Worm (Caenorhabditis elegans): ENCODE results near the gene snt-6.

DNA sequence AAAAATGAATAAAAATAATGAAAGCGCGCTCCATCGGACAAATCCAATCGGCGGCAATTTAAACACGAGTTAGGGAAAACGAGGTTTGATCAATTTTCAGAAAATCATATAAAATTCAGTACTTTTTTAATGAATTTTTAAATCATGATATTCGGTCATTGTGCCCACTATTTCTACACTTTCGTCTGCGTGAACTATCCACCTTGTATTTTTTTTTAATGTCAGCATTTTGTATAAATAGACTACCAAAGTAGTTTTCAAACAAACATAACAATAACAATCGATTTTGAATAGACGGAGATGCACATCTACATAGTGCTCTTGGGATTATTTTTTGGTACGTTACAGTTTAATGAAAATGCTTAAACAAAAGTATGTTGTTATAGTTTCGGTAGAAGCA, 38.1 kb upstream of the snt-6 start, which contains the start of gene F46F5.15:
- TF ChIP-seq skn-1 (tag; optimal IDR thresholded peaks at IDR 0.05) (no peak), ama-1 (optimal IDR thresholded peaks at IDR 0.05) (no peak), ceh-28 (tag; optimal IDR thresholded peaks at IDR 0.05) (no peak)

Data from whole organism, L3 larva.